Worm (Caenorhabditis elegans): Measurements from ENCODE around the gene glb-10.
A peak's percentile ranks its signal among the peaks of the same experiment; 100 is the strongest.

DNA sequence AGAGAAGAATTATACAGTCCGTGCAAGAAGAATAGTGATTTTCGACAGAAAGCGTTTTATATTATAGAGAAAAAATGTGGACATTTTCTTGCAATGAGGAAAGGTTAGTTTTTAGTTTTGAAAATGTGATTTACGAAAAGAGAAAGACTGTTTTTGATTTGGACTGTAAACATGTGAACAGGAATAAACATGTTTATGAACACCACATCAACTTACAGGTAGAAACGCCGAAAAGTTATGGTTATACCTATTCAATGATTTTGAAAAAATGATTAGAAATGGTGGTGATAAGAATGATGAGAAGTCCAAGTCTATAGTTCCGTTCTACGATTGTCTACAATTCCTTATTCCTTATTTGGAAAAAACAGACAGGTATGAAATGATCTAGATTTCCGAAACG lies 35.4 kb upstream of the glb-10 start:
- TF ChIP-seq D1046.2 (GFP tag; IDR thresholded peaks at IDR 0.05) (no peak), nhr-237 (tag; optimal IDR thresholded peaks at IDR 0.05) (no peak), nhr-41 (GFP tag; IDR thresholded peaks at IDR 0.05) (no peak), hlh-30 (tag; optimal IDR thresholded peaks at IDR 0.05; ENCODE audit: insufficient read depth) (no peak), daf-12 (tag; optimal IDR thresholded peaks at IDR 0.05) (no peak), lin-39 (tag; optimal IDR thresholded peaks at IDR 0.05) (no peak), daf-16 (GFP tag; optimal IDR thresholded peaks at IDR 0.05) (no peak), daf-16 (tag; optimal IDR thresholded peaks at IDR 0.05) (peak; percentile 98), nhr-48 (tag; optimal IDR thresholded peaks at IDR 0.05) (no peak), egl-27 (tag; optimal IDR thresholded peaks at IDR 0.05) (no peak)
